Fruit fly (Drosophila melanogaster): ENCODE results near the gene CG44325.

CG44325 gene

DNA sequence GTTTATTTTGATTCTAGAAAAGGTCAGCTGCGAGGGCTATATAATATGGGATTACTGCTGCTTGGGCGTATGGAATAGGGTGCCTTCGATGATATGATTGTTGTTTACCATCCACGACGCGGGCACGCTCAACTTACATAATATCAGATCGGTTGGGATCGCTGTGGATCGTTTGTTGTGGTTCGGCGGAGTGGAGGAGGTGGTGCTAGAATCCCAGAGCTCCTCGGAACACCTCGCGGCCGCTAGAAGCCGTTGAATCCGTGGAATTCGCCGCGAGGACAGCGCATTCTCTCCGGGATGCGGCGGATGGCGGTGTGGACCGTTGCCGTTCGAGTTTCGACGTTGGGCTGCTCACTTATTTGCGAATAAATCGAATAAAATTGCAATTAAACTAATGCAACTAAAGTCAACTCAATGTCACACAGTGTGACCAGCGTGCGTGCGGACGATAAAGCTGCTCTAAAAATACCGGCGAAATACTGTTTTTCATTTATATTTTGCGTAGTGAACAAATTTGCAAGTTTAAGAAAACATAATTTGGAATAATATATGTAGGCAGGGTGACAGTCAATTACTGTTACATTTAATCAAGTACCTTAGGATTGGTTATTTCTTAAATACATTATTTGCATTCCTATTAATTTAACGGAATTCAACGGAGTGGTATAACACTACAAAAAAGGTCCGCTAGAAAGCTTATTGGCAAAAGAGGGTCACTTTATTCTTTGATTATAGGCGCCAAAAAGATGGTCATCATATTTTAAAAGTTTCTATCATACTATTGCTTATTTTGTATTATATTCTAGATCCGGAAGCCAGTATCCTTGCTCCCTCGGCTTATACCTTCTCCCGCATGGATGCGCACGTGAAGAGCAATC lies 25.2 kb upstream of the CG44325 start, which contains the start of gene CG7766 (continued):
- TF ChIP-seq ERR (GFP tag; optimal IDR thresholded peaks at IDR 0.05), result peak; percentile 96
- no peak for TF ChIP-seq trh (GFP tag; optimal IDR thresholded peaks at IDR 0.05)
- TF ChIP-seq Six4 (GFP tag; optimal IDR thresholded peaks at IDR 0.05), result no peak
- TF ChIP-seq bsh (GFP tag; optimal IDR thresholded peaks at IDR 0.05), result no peak
- no peak for TF ChIP-seq twi (tag; optimal IDR thresholded peaks at IDR 0.05)
- no peak for TF ChIP-seq CG13894 (tag; optimal IDR thresholded peaks at IDR 0.05)

DNA sequence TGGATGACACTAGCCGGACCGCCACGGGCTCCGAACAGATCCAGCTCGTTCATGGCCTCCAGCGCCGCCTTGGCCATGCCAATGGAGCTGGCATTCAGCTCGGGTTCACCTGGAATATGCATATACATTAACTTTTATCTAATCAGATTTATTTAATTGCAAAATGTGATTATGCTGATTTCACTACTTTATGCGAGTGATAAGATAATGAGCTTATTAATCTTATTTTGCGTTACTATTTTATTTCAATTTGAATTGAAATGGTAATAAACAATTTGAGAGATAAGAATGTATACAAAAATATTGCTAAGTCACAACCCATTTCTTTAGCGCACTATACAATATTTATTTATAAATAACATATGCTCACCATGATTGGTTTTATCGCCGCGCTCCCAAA lies 23.8 kb upstream of the CG44325 start:
- TF ChIP-seq exex (tag; optimal IDR thresholded peaks at IDR 0.05) (peak; percentile 93), cad (GFP tag; optimal IDR thresholded peaks at IDR 0.05) (no peak)

DNA sequence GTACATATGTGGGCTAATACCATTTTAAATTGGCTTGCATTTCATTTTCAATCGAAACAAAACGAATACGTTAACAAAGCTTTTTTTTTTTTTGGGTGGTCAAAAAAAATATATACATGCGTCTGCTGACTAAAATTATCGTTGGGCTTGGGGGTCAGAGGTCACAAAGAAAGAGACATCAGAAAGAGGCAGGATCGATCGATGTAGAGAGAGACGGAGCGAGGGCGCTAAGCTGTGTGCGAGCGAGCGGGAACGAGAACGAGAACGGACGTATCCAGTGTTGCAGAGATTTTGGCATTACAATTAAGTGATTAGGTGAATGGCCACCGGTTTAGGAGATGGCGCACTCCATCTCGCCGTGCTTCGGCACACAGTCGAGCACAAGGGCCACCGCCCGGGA lies 15.6 kb upstream of the CG44325 start:
- TF ChIP-seq bowl (GFP tag; IDR thresholded peaks at IDR 0.05) (no peak), CG14441 (GFP tag; IDR thresholded peaks at IDR 0.05) (no peak), CG7745 (tag; optimal IDR thresholded peaks at IDR 0.05) (no peak), CG1792 (GFP tag; optimal IDR thresholded peaks at IDR 0.05) (no peak), Atf3 (GFP tag; optimal IDR thresholded peaks at IDR 0.05) (no peak), CG1832 (GFP tag; optimal IDR thresholded peaks at IDR 0.05) (peak; percentile 65), HLHmδ (GFP tag; optimal IDR thresholded peaks at IDR 0.05) (no peak), Nf-YB (GFP tag; optimal IDR thresholded peaks at IDR 0.05) (no peak), CG11398 (GFP tag; optimal IDR thresholded peaks at IDR 0.05) (no peak), Max (GFP tag; optimal IDR thresholded peaks at IDR 0.05) (no peak), Hr78 (GFP tag; optimal IDR thresholded peaks at IDR 0.05) (peak in 1 of 2 experiments; percentile 98)

DNA sequence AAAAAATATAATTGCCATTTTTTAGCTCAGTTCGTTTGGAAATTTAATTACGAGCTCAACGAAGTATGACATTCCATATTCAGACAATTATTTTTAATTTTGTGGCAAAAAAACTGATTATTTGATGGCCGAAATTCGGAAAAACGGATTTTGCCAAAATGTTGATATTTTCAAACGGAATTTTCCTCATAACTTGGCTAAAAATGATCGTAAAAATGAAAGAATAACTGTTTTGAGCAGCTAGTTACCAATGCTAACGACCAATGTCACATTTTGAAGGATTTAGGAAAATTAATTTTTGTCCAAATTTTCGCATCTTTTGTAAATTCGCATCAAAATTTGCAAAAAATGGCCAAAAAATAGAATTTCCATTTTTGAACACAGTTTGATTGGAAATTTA lies 14.8 kb upstream of the CG44325 start:
- TF ChIP-seq Rfx (GFP tag; IDR thresholded peaks at IDR 0.05) (no peak), CG17328 (GFP tag; IDR thresholded peaks at IDR 0.05) (no peak), ase (GFP tag; IDR thresholded peaks at IDR 0.05) (no peak), CG8290 (GFP tag; optimal IDR thresholded peaks at IDR 0.05) (no peak), CG8290 (tag; optimal IDR thresholded peaks at IDR 0.05) (no peak), CG3838 (GFP tag; optimal IDR thresholded peaks at IDR 0.05) (no peak), ro (GFP tag; IDR thresholded peaks at IDR 0.05) (no peak), CG12236 (GFP tag; optimal IDR thresholded peaks at IDR 0.05) (no peak), gfzf (GFP tag; optimal IDR thresholded peaks at IDR 0.05) (no peak), CG15601 (tag; optimal IDR thresholded peaks at IDR 0.05) (no peak), CG13424 (tag; optimal IDR thresholded peaks at IDR 0.05) (no peak), CG2120 (GFP tag; optimal IDR thresholded peaks at IDR 0.05) (no peak), Chrac-16 (GFP tag; optimal IDR thresholded peaks at IDR 0.05) (no peak)

DNA sequence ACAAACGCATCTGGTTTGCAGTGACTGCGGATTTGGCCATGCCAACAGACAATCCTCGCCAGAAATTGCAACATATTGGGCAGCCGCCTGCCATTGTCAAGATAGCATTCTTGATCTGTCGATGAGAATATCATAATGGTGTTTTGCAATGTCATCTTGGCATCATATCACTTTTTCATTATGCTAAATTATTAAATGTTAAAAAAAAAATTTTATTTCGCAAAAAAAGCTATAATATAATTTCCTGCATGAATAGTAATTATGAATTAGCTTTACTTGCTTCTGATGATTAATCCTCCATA lies 11.7 kb upstream of the CG44325 start:
- TF ChIP-seq fd3F (GFP tag; optimal IDR thresholded peaks at IDR 0.05) (no peak), CG1603 (tag; optimal IDR thresholded peaks at IDR 0.05) (peak; percentile 95), bigmax (GFP tag; optimal IDR thresholded peaks at IDR 0.05) (peak; percentile 62), CG7786 (GFP tag; optimal IDR thresholded peaks at IDR 0.05) (no peak), Dad (GFP tag; optimal IDR thresholded peaks at IDR 0.05) (no peak), tgo (GFP tag; IDR thresholded peaks at IDR 0.05) (no peak), lilli (GFP tag; optimal IDR thresholded peaks at IDR 0.05) (peak; percentile 6), sens (GFP tag) (peak; percentile 68), Drgx (GFP tag; IDR thresholded peaks at IDR 0.05) (peak; percentile 38; the same call in 1 of the 2 replicates), CG2678 (tag; optimal IDR thresholded peaks at IDR 0.05) (no peak), gro (GFP tag; optimal IDR thresholded peaks at IDR 0.05) (no peak), ftz-f1 (GFP tag; optimal IDR thresholded peaks at IDR 0.05) (no peak)

All from whole organism, embryonic.